Worm (Caenorhabditis elegans) whole organism, L4/young adult: ENCODE measurements around the gene srd-29.

Experiments used
- W03F9.2 ChIP-seq: fragments of 150-350 bp; optimal IDR thresholded peaks from 2 replicates; lab custom pipeline; 2014; ENCODE audit warnings: missing biosample characterization, missing genetic modification characterization
- dao-5 ChIP-seq: sonication (generic microtip); optimal IDR thresholded peaks from 2 replicates; lab custom pipeline; 2016; ENCODE audit warnings: missing genotype, missing genetic modification characterization, moderate library complexity, missing compliant biosample characterization
- him-1 ChIP-seq: sonication (generic microtip); optimal IDR thresholded peaks from 2 replicates; lab custom pipeline; 2016; ENCODE audit warnings: missing genotype, missing genetic modification reagents, missing genetic modification characterization, missing compliant biosample characterization

DNA sequence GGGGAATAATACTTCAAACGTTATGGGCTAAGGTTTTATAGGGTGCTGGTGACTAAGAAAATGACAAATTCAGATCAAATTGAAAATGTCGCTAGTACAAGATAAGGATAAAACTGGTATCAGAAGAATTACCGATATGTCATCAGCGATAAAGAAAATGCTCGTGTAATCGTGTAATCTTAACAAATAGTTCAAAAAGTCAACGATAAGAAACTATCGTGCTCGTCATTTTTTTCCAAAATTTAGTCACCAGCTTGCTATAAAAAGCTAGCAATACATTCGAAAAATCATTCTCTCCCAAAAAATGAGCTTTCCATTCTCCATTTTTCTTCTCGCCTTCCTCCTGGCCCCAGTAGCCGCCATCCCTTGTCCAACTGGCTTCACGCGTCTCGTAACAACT is 2.2 kb downstream of the srd-29 start, which contains the start of gene clec-45:
- TF ChIP-seq him-1 (no peak), dao-5 (tag; lab: Kevin White, UChicago) (no peak), W03F9.2 (tag; lab: Kevin White, UChicago) (no peak)
